Fruit fly (Drosophila melanogaster) whole organism, wandering third instar larva: ENCODE results near the gene Hsp23.

Experiments
- Abd-B ChIP-seq: fragments of >200 bp; optimal IDR thresholded peaks from 2 replicates; lab custom pipeline; 2017; ENCODE audit warnings: missing biosample characterization, missing genetic modification characterization
- CG32264 ChIP-seq: fragments of 200-800 bp; sonication (Bioruptor generic); optimal IDR thresholded peaks from 2 replicates; lab custom pipeline; 2016; ENCODE audit warnings: missing biosample characterization, missing genetic modification characterization
- CG9705 ChIP-seq: fragments of 200-800 bp; sonication (Bioruptor generic); optimal IDR thresholded peaks from 2 replicates; lab custom pipeline; 2018; ENCODE audit warnings: missing biosample characterization, mild to moderate bottlenecking, missing genetic modification characterization
- CrebA ChIP-seq: fragments of 200-800 bp; sonication (Bioruptor generic); optimal IDR thresholded peaks from 2 replicates; lab custom pipeline; 2016; ENCODE audit warnings: missing biosample characterization, mild to moderate bottlenecking, missing genetic modification characterization, borderline replicate concordance
- Dfd ChIP-seq: fragments of >200 bp; optimal IDR thresholded peaks from 2 replicates; lab custom pipeline; 2017; ENCODE audit warnings: missing biosample characterization, missing genetic modification characterization
- Dif ChIP-seq: fragments of 200-275, 200-300 bp; sonication (Bioruptor generic); optimal IDR thresholded peaks from 2 replicates; lab custom pipeline; 2018; ENCODE audit warnings: missing biosample characterization, missing genetic modification characterization; ENCODE audit not compliant: partially characterized antibody
- GATAd ChIP-seq: sonication (Bioruptor generic); optimal IDR thresholded peaks from 2 replicates; lab custom pipeline; 2016; ENCODE audit warnings: missing biosample characterization, missing genetic modification characterization
- HLH106 ChIP-seq: fragments of 200-800 bp; optimal IDR thresholded peaks from 3 replicates; lab custom pipeline; 2019; ENCODE audit warnings: missing biosample characterization, mild to moderate bottlenecking, missing genetic modification characterization, moderate library complexity
- Hnf4 ChIP-seq: fragments of 200-800 bp; sonication (Bioruptor generic); optimal IDR thresholded peaks from 2 replicates; lab custom pipeline; 2016; ENCODE audit warnings: missing biosample characterization, mild to moderate bottlenecking, missing genetic modification characterization
- Hr78 ChIP-seq: fragments of >200 bp; optimal IDR thresholded peaks from 2 replicates; lab custom pipeline; 2017; ENCODE audit warnings: missing biosample characterization, missing genetic modification characterization
- Hr83 ChIP-seq: fragments of 200-300 bp; sonication (Bioruptor generic); optimal IDR thresholded peaks from 2 replicates; lab custom pipeline; 2016; ENCODE audit warnings: missing biosample characterization, mild to moderate bottlenecking, missing genetic modification characterization, moderate library complexity; ENCODE audit not compliant: poor library complexity, severe bottlenecking
- Jra ChIP-seq: sonication (Bioruptor generic); optimal IDR thresholded peaks from 2 replicates; lab custom pipeline; 2016; ENCODE audit warnings: missing biosample characterization, missing genetic modification characterization
- Mio ChIP-seq: sonication (Bioruptor generic); optimal IDR thresholded peaks from 2 replicates; lab custom pipeline; 2016; ENCODE audit warnings: missing biosample characterization, missing genetic modification characterization
- Myc ChIP-seq: fragments of >200 bp; optimal IDR thresholded peaks from 2 replicates; lab custom pipeline; 2017
- N ChIP-seq: fragments of >200 bp; optimal IDR thresholded peaks from 2 replicates; lab custom pipeline; 2018; ENCODE audit warnings: missing biosample characterization, missing external identifiers, missing genetic modification characterization
- OdsH ChIP-seq: fragments of 200-800 bp; sonication (Bioruptor generic); optimal IDR thresholded peaks from 2 replicates; lab custom pipeline; 2016; ENCODE audit warnings: missing biosample characterization, mild to moderate bottlenecking, missing genetic modification characterization
- Rel ChIP-seq, 2 experiments: fragments of 200-800 bp; sonication (Bioruptor generic) in 1 of 2; optimal IDR thresholded peaks; 2 replicates in 1 of 2; 3 replicates in 1 of 2; lab custom pipeline; 2016 to 2019; ENCODE audit warnings: mild to moderate bottlenecking in 2 of 2, missing biosample characterization in 2 of 2, missing genetic modification characterization in 2 of 2, moderate library complexity in 1 of 2
- Sp1 ChIP-seq: fragments of 200-800 bp; sonication (Bioruptor generic); optimal IDR thresholded peaks from 3 replicates; lab custom pipeline; 2019; ENCODE audit warnings: missing biosample characterization, mild to moderate bottlenecking, missing genetic modification characterization, moderate library complexity
- Vsx2 ChIP-seq: fragments of 200-300, 225-300 bp; sonication (Bioruptor generic); optimal IDR thresholded peaks from 2 replicates; lab custom pipeline; 2018; ENCODE audit warnings: missing biosample characterization, missing genetic modification characterization; ENCODE audit not compliant: partially characterized antibody
- br ChIP-seq: fragments of 200-800 bp; sonication (Bioruptor generic); optimal IDR thresholded peaks from 2 replicates; lab custom pipeline; 2016; ENCODE audit warnings: missing biosample characterization, missing genetic modification characterization
- brk ChIP-seq: fragments of 200-800 bp; sonication (Bioruptor generic); optimal IDR thresholded peaks from 2 replicates; lab custom pipeline; 2016; ENCODE audit warnings: missing biosample characterization, mild to moderate bottlenecking, missing genetic modification characterization
- dl ChIP-seq, 2 experiments: fragments of 175-275, 200-275 bp in 1 of 2; fragments of 200-275 bp in 1 of 2; sonication (Bioruptor generic); optimal IDR thresholded peaks; lab custom pipeline; 2018; ENCODE audit warnings: mild to moderate bottlenecking in 2 of 2, missing biosample characterization in 2 of 2, missing genetic modification characterization in 2 of 2, moderate library complexity in 2 of 2; ENCODE audit not compliant: partially characterized antibody in 2 of 2, insufficient read depth in 1 of 2
- dmrt93B ChIP-seq: fragments of 200-800 bp; sonication (Bioruptor generic); optimal IDR thresholded peaks from 2 replicates; lab custom pipeline; 2018; ENCODE audit warnings: missing biosample characterization, mild to moderate bottlenecking, missing genetic modification characterization
- dsf ChIP-seq: sonication (Bioruptor generic); optimal IDR thresholded peaks from 2 replicates; lab custom pipeline; 2016; ENCODE audit warnings: missing biosample characterization, missing genetic modification characterization, borderline replicate concordance
- ey ChIP-seq: fragments of 200-800 bp; sonication (Bioruptor generic); optimal IDR thresholded peaks from 2 replicates; lab custom pipeline; 2016; ENCODE audit warnings: missing biosample characterization, missing genetic modification characterization
- foxo ChIP-seq, 2 experiments: fragments of 200-800 bp; sonication (Bioruptor generic); optimal IDR thresholded peaks; 2 replicates in 1 of 2; 3 replicates in 1 of 2; lab custom pipeline; 2016 to 2017; ENCODE audit warnings: missing biosample characterization in 2 of 2, missing genetic modification characterization in 2 of 2
- fru ChIP-seq: fragments of 200-800 bp; sonication (Bioruptor generic); optimal IDR thresholded peaks from 3 replicates; lab custom pipeline; 2016; ENCODE audit warnings: missing biosample characterization, mild to moderate bottlenecking, missing genetic modification characterization
- h ChIP-seq: fragments of 200-800 bp; sonication (Bioruptor generic); optimal IDR thresholded peaks from 3 replicates; lab custom pipeline; 2016; ENCODE audit warnings: missing biosample characterization, mild to moderate bottlenecking, missing genetic modification characterization
- jim ChIP-seq: fragments of 175-275, 200-325 bp; sonication (Bioruptor generic); optimal IDR thresholded peaks from 2 replicates; lab custom pipeline; 2016; ENCODE audit warnings: missing biosample characterization, mild to moderate bottlenecking, missing genetic modification characterization
- lola ChIP-seq: fragments of >200 bp; optimal IDR thresholded peaks from 2 replicates; lab custom pipeline; 2017; ENCODE audit warnings: missing biosample characterization, missing genetic modification characterization
- pan ChIP-seq: fragments of >200 bp; optimal IDR thresholded peaks from 2 replicates; lab custom pipeline; 2017
- psq ChIP-seq: fragments of 200-800 bp; sonication (Bioruptor generic); optimal IDR thresholded peaks from 3 replicates; lab custom pipeline; 2017; ENCODE audit warnings: missing biosample characterization, mild to moderate bottlenecking, missing genetic modification characterization, moderate library complexity
- rgr ChIP-seq: fragments of 200-800 bp; sonication (Bioruptor generic); optimal IDR thresholded peaks from 3 replicates; lab custom pipeline; 2016; ENCODE audit warnings: missing biosample characterization, mild to moderate bottlenecking, missing genetic modification characterization
- sage ChIP-seq: fragments of 200-800 bp; sonication (Bioruptor generic); optimal IDR thresholded peaks from 2 replicates; lab custom pipeline; 2016; ENCODE audit warnings: missing biosample characterization, mild to moderate bottlenecking, missing genetic modification characterization
- sv ChIP-seq: fragments of 200-800 bp; sonication (Bioruptor generic); optimal IDR thresholded peaks from 3 replicates; lab custom pipeline; 2016; ENCODE audit warnings: missing biosample characterization, missing genetic modification characterization
- tai ChIP-seq: sonication (Bioruptor generic); optimal IDR thresholded peaks from 2 replicates; lab custom pipeline; 2016; ENCODE audit warnings: missing biosample characterization, missing genetic modification characterization
- usp ChIP-seq: fragments of >200 bp; optimal IDR thresholded peaks from 2 replicates; lab custom pipeline; 2017; ENCODE audit warnings: missing biosample characterization, missing genetic modification characterization
- woc ChIP-seq: sonication (Bioruptor generic); optimal IDR thresholded peaks from 2 replicates; lab custom pipeline; 2016; ENCODE audit warnings: missing biosample characterization, mild to moderate bottlenecking, missing genetic modification characterization

The Hsp23 gene

dm6 chr3L:9417288-9417687 is 35.6 kb downstream of the Hsp23 start, which contains the start of gene CG3982:
CG3982 (minus strand) TSS chr3L:9417388.
- TF ChIP-seq pan (lab: Kevin White, UChicago), result no peak
- TF ChIP-seq brk, result no peak
- TF ChIP-seq HLH106 (tag; lab: Kevin White, UChicago), result no peak
- TF ChIP-seq sv, result no peak
- TF ChIP-seq Vsx2, result no peak
- no peak for TF ChIP-seq OdsH
- TF ChIP-seq foxo (GFP tag; optimal IDR thresholded peaks at IDR 0.05; lab: Kevin White, UChicago), result no peak
- no peak for TF ChIP-seq br
- no peak for TF ChIP-seq Hr78 (GFP tag; lab: Kevin White, UChicago)
- no peak for TF ChIP-seq woc
- TF ChIP-seq Abd-B (GFP tag; lab: Kevin White, UChicago), result no peak
- TF ChIP-seq Rel (GFP tag; optimal IDR thresholded peaks at IDR 0.05; lab: Kevin White, UChicago), result no peak
- no peak for TF ChIP-seq Rel (tag; optimal IDR thresholded peaks at IDR 0.05; lab: Kevin White, UChicago)
- TF ChIP-seq dl (GFP tag; optimal IDR thresholded peaks at IDR 0.05; lab: Kevin White, UChicago; ENCODE audit: insufficient read depth in 1 of 2, partially characterized antibody in 2 of 2), result no peak
- TF ChIP-seq psq (GFP tag; lab: Kevin White, UChicago), result no peak
- no peak for TF ChIP-seq ey (GFP tag; lab: Kevin White, UChicago)
- TF ChIP-seq Myc, result no peak
- no peak for TF ChIP-seq tai (GFP tag; lab: Kevin White, UChicago)
- no peak for TF ChIP-seq Mio (GFP tag; lab: Kevin White, UChicago)
- TF ChIP-seq, all 38 proteins: peak for 0

- TF ChIP-seq Myc, result no peak
- peak; percentile 37 for TF ChIP-seq h (GFP tag; lab: Kevin White, UChicago)
- no peak for TF ChIP-seq CG9705
- no peak for TF ChIP-seq woc
- no peak for TF ChIP-seq tai (GFP tag; lab: Kevin White, UChicago)
- no peak for TF ChIP-seq Rel (GFP tag; optimal IDR thresholded peaks at IDR 0.05; lab: Kevin White, UChicago)
- TF ChIP-seq Rel (tag; optimal IDR thresholded peaks at IDR 0.05; lab: Kevin White, UChicago), result no peak
- TF ChIP-seq N (GFP tag; lab: Kevin White, UChicago), result no peak
- no peak for TF ChIP-seq fru (GFP tag; lab: Kevin White, UChicago)
Observed at dm6 chr3L:9419328-9419727, 37.6 kb downstream of the Hsp23 start.

dm6 chr3L:9420054-9420818 is 38.6 kb downstream of the Hsp23 start:
- TF ChIP-seq foxo (GFP tag; optimal IDR thresholded peaks at IDR 0.05; lab: Kevin White, UChicago) (peak; percentile 60 to 92), N (GFP tag; lab: Kevin White, UChicago) (no peak), Jra (GFP tag; lab: Kevin White, UChicago) (peak; percentile 88), OdsH (peak; percentile 90), Rel (GFP tag; optimal IDR thresholded peaks at IDR 0.05; lab: Kevin White, UChicago) (peak; percentile 46), Rel (tag; optimal IDR thresholded peaks at IDR 0.05; lab: Kevin White, UChicago) (peak; percentile 66), Abd-B (GFP tag; lab: Kevin White, UChicago) (no peak), CG9705 (peak; percentile 62), rgr (GFP tag; lab: Kevin White, UChicago) (peak; percentile 88), h (GFP tag; lab: Kevin White, UChicago) (peak; percentile 90), ey (GFP tag; lab: Kevin White, UChicago) (peak; percentile 93), tai (GFP tag; lab: Kevin White, UChicago) (peak; percentile 78), jim (no peak), Hnf4 (GFP tag; lab: Kevin White, UChicago) (peak; percentile 87), Sp1 (GFP tag; lab: Kevin White, UChicago) (peak; percentile 90), GATAd (GFP tag; lab: Kevin White, UChicago) (peak; percentile 12), pan (lab: Kevin White, UChicago) (no peak), CG32264 (peak; percentile 86), usp (GFP tag; lab: Kevin White, UChicago) (no peak), Vsx2 (no peak), dl (GFP tag; optimal IDR thresholded peaks at IDR 0.05; lab: Kevin White, UChicago; ENCODE audit: insufficient read depth in 1 of 2, partially characterized antibody in 2 of 2) (no peak), psq (GFP tag; lab: Kevin White, UChicago) (peak; percentile 86), lola (GFP tag; lab: Kevin White, UChicago) (no peak), Hr78 (GFP tag; lab: Kevin White, UChicago) (no peak), Dif (no peak), brk (peak; percentile 38), Myc (no peak), Dfd (no peak), dsf (peak; percentile 27), fru (GFP tag; lab: Kevin White, UChicago) (peak; percentile 94), sage (GFP tag; lab: Kevin White, UChicago) (peak; percentile 71), woc (peak; percentile 77), CrebA (GFP tag; lab: Kevin White, UChicago) (no peak), HLH106 (tag; lab: Kevin White, UChicago) (peak; percentile 91), br (peak; percentile 95), dmrt93B (GFP tag; lab: Kevin White, UChicago) (peak; percentile 80), Mio (GFP tag; lab: Kevin White, UChicago) (peak; percentile 27), Hr83 (GFP tag; lab: Kevin White, UChicago) (no peak), sv (no peak)
